Worm (Caenorhabditis elegans): ENCODE data around the gene T06E6.1.

The T06E6.1 gene

ce11 chrV:15379817-15380216, 14.9 kb downstream of the T06E6.1 start, which contains the start of gene srh-251:
Gene srh-251 (minus strand): TSS chrV:15379917.
- TF ChIP-seq unc-42 (tag; optimal IDR thresholded peaks at IDR 0.05): no peak

DNA sequence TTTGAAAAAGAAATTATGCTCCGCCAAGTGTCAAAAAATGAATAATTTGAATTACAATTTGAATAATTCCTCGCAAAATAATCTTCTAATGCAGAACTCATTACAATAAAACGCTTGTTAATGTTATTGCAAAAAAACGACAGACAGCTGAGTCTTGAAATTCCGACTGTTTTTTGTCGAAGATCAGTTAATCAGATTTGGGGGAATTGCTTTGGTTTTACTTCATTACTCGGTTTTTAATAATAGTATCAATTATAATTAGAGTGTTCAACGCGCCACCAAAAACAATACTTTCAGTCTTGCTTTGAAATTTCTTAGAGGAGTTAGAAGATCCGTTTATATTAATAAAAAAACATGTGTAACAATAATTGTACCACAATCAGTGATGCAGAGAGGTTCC, 16.9 kb downstream of the T06E6.1 start, which contains the start of gene srh-122:
srh-122 (minus strand) TSS at position 101 of the 400 bp plus-strand sequence.
- TF ChIP-seq sox-2 (GFP tag; IDR thresholded peaks at IDR 0.05): no peak
- no peak for TF ChIP-seq npax-4 (tag; optimal IDR thresholded peaks at IDR 0.05)
- no peak for TF ChIP-seq eyg-1 (tag; optimal IDR thresholded peaks at IDR 0.05)
- TF ChIP-seq ref-2 (tag; optimal IDR thresholded peaks at IDR 0.05): no peak
- no peak for TF ChIP-seq Y22D7AL.16 (tag; optimal IDR thresholded peaks at IDR 0.05)
- TF ChIP-seq syd-9 (tag; optimal IDR thresholded peaks at IDR 0.05): no peak
- TF ChIP-seq sox-4 (tag; optimal IDR thresholded peaks at IDR 0.05): no peak
- TF ChIP-seq hlh-13 (GFP tag; optimal IDR thresholded peaks at IDR 0.05): no peak
- TF ChIP-seq che-1 (tag; optimal IDR thresholded peaks at IDR 0.05): no peak
- TF ChIP-seq K02D7.2 (tag; optimal IDR thresholded peaks at IDR 0.05): no peak
- TF ChIP-seq fax-1 (tag; optimal IDR thresholded peaks at IDR 0.05): no peak
- TF ChIP-seq pat-9 (tag; optimal IDR thresholded peaks at IDR 0.05): no peak
- no peak for TF ChIP-seq C08G9.2 (tag; optimal IDR thresholded peaks at IDR 0.05)
- TF ChIP-seq T23F11.4 (GFP tag; optimal IDR thresholded peaks at IDR 0.05): no peak
- TF ChIP-seq tbx-7 (tag; optimal IDR thresholded peaks at IDR 0.05): no peak
- TF ChIP-seq madf-2 (tag; optimal IDR thresholded peaks at IDR 0.05): no peak
- TF ChIP-seq ceh-34 (tag; optimal IDR thresholded peaks at IDR 0.05): no peak
- TF ChIP-seq ahr-1 (tag; optimal IDR thresholded peaks at IDR 0.05): no peak

- TF ChIP-seq pat-9 (tag; optimal IDR thresholded peaks at IDR 0.05) (no peak), pqm-1 (tag; optimal IDR thresholded peaks at IDR 0.05) (no peak), syd-9 (tag; optimal IDR thresholded peaks at IDR 0.05) (no peak), C08G9.2 (tag; optimal IDR thresholded peaks at IDR 0.05) (no peak), ets-4 (tag; optimal IDR thresholded peaks at IDR 0.05) (no peak), unc-86 (tag; optimal IDR thresholded peaks at IDR 0.05) (no peak), ceh-6 (GFP tag; optimal IDR thresholded peaks at IDR 0.05) (no peak), fax-1 (tag; optimal IDR thresholded peaks at IDR 0.05) (no peak), hlh-15 (tag; optimal IDR thresholded peaks at IDR 0.05) (no peak), ceh-34 (tag; optimal IDR thresholded peaks at IDR 0.05) (no peak), odd-2 (tag; optimal IDR thresholded peaks at IDR 0.05) (no peak), sox-2 (GFP tag; IDR thresholded peaks at IDR 0.05) (no peak), ceh-19 (GFP tag; optimal IDR thresholded peaks at IDR 0.05) (no peak), T23F11.4 (GFP tag; optimal IDR thresholded peaks at IDR 0.05) (no peak), ceh-24 (tag; optimal IDR thresholded peaks at IDR 0.05) (no peak), ceh-2 (tag; optimal IDR thresholded peaks at IDR 0.05) (no peak)
Measured at ce11 chrV:15376223-15376622, 18.5 kb downstream of the T06E6.1 start, which contains the start of gene srh-52. Gene srh-52 (minus strand): TSS chrV:15376323.

- TF ChIP-seq mec-3 (tag; optimal IDR thresholded peaks at IDR 0.05; ENCODE audit: borderline replicate concordance): no peak
- TF ChIP-seq ceh-14 (tag; optimal IDR thresholded peaks at IDR 0.05): no peak
- no peak for TF ChIP-seq dmd-4 (tag; optimal IDR thresholded peaks at IDR 0.05; ENCODE audit: borderline replicate concordance)
- no peak for TF ChIP-seq ceh-9 (tag; optimal IDR thresholded peaks at IDR 0.05)
- no peak for TF ChIP-seq pag-3 (tag; optimal IDR thresholded peaks at IDR 0.05; ENCODE audit: borderline replicate concordance)
- no peak for TF ChIP-seq dve-1 (tag; optimal IDR thresholded peaks at IDR 0.05)
- TF ChIP-seq nfya-1 (tag; optimal IDR thresholded peaks at IDR 0.05): no peak
- no peak for TF ChIP-seq unc-55 (GFP tag; optimal IDR thresholded peaks at IDR 0.05)
- no peak for TF ChIP-seq ceh-31 (tag; optimal IDR thresholded peaks at IDR 0.05)
- TF ChIP-seq fax-1 (tag; optimal IDR thresholded peaks at IDR 0.05): no peak
- no peak for TF ChIP-seq fkh-10 (GFP tag; optimal IDR thresholded peaks at IDR 0.05)
- TF ChIP-seq syd-9 (tag; optimal IDR thresholded peaks at IDR 0.05): no peak
- no peak for TF ChIP-seq C08G9.2 (tag; optimal IDR thresholded peaks at IDR 0.05)
Measured at ce11 chrV:15369707-15370106, 25.1 kb downstream of the T06E6.1 start, which contains the start of gene nhr-269. Gene nhr-269 (minus strand): TSS chrV:15369807.

All from whole organism, late embryonic.